Worm (Caenorhabditis elegans) whole organism, L4 larva: ENCODE results near the gene clec-216.

Experiments used
- F26F4.8 ChIP-seq: fragments of 200-800 bp; sonication (Bioruptor generic); conservative IDR thresholded peaks from 2 replicates; pipeline ENCODE4 v1.3.6; 2022; ENCODE audit warnings: missing genetic modification characterization, missing compliant biosample characterization
- T26A8.4 ChIP-seq: fragments of 200-800 bp; sonication (Bioruptor generic); IDR thresholded peaks from 2 replicates; pipeline ENCODE4 v1.3.6; 2022; ENCODE audit warnings: missing genetic modification characterization, missing compliant biosample characterization
- Y105C5A.15 ChIP-seq: fragments of 200-800 bp; sonication (Bioruptor generic); IDR thresholded peaks from 2 replicates; pipeline ENCODE4 v1.3.6; 2022; ENCODE audit warnings: missing genetic modification characterization, missing compliant biosample characterization
- Y5F2A.4 ChIP-seq: fragments of 200-800 bp; sonication (Bioruptor generic); optimal IDR thresholded peaks from 2 replicates; lab custom pipeline; 2018; ENCODE audit warnings: mild to moderate bottlenecking, missing genetic modification characterization, missing compliant biosample characterization
- aha-1 ChIP-seq: fragments of 150-350 bp; peaks from one replicate; lab custom pipeline; 2014; ENCODE audit warnings: missing biosample characterization, missing genetic modification characterization
- ama-1 ChIP-seq: fragments of 150-350 bp; optimal IDR thresholded peaks from 2 replicates; lab custom pipeline; 2014; ENCODE audit warnings: inconsistent platforms, mixed read lengths
- arid-1 ChIP-seq: fragments of 200-800 bp; sonication (Bioruptor generic); conservative IDR thresholded peaks from 2 replicates; pipeline ENCODE4 v1.3.6; 2022; ENCODE audit warnings: missing genetic modification reagents, missing genetic modification characterization, missing compliant biosample characterization
- ceh-20 ChIP-seq: fragments of 200-800 bp; sonication (Bioruptor generic); IDR thresholded peaks from 2 replicates; pipeline ENCODE4 v1.3.6; 2022; ENCODE audit warnings: missing genetic modification reagents, missing genetic modification characterization, missing compliant biosample characterization
- ceh-32 ChIP-seq: sonication (generic microtip); optimal IDR thresholded peaks from 2 replicates; lab custom pipeline; 2016; ENCODE audit warnings: mild to moderate bottlenecking, missing genetic modification characterization, missing compliant biosample characterization; ENCODE audit not compliant: poor library complexity
- ceh-44 ChIP-seq: fragments of 200-800 bp; sonication (Bioruptor generic); IDR thresholded peaks from 2 replicates; pipeline ENCODE4 v1.3.6; 2022; ENCODE audit warnings: missing genetic modification reagents, missing genetic modification characterization, missing compliant biosample characterization
- ces-1 ChIP-seq: fragments of 150-350 bp; sonication (generic microtip); optimal IDR thresholded peaks from 4 replicates; lab custom pipeline; 2014; ENCODE audit warnings: missing biosample characterization, missing genetic modification reagents, missing genetic modification characterization
- daf-16 ChIP-seq, 3 experiments: sonication (generic microtip); optimal IDR thresholded peaks; 2 replicates each; lab custom pipeline; 2016 to 2017; ENCODE audit warnings: missing genetic modification characterization in 3 of 3, missing genetic modification reagents in 3 of 3, mild to moderate bottlenecking in 2 of 3, missing compliant biosample characterization in 2 of 3, missing biosample characterization in 1 of 3, moderate library complexity in 1 of 3
- dmd-6 ChIP-seq: fragments of 200-800 bp; sonication (Bioruptor generic); IDR thresholded peaks from 2 replicates; pipeline ENCODE4 v1.3.6; 2022; ENCODE audit warnings: missing genetic modification reagents, missing genetic modification characterization, missing compliant biosample characterization
- dmd-8 ChIP-seq: fragments of 200-800 bp; sonication (Bioruptor generic); IDR thresholded peaks from 2 replicates; pipeline ENCODE4 v1.3.6; 2022; ENCODE audit warnings: missing genetic modification characterization, missing compliant biosample characterization
- dmd-9 ChIP-seq: fragments of 200-800 bp; sonication (Bioruptor generic); IDR thresholded peaks from 2 replicates; pipeline ENCODE4 v1.3.6; 2022; ENCODE audit warnings: missing genetic modification reagents, missing genetic modification characterization, missing compliant biosample characterization
- dpl-1 ChIP-seq: fragments of 150-350 bp; optimal IDR thresholded peaks from 2 replicates; lab custom pipeline; 2014; ENCODE audit warnings: missing biosample characterization, missing genetic modification reagents, missing genetic modification characterization
- duxl-1 ChIP-seq: sonication (generic microtip); optimal IDR thresholded peaks from 2 replicates; lab custom pipeline; 2016; ENCODE audit warnings: mild to moderate bottlenecking, missing genetic modification characterization, moderate library complexity, missing compliant biosample characterization; ENCODE audit not compliant: poor library complexity
- fkh-10 ChIP-seq: fragments of 150-350 bp; optimal IDR thresholded peaks from 2 replicates; lab custom pipeline; 2014; ENCODE audit warnings: missing biosample characterization, missing genetic modification reagents, missing genetic modification characterization
- gei-8 ChIP-seq: fragments of 200-800 bp; sonication (Bioruptor generic); optimal IDR thresholded peaks from 2 replicates; lab custom pipeline; 2018; ENCODE audit warnings: mild to moderate bottlenecking, missing genetic modification characterization, missing compliant biosample characterization
- hmg-1.1 ChIP-seq: fragments of 200-800 bp; sonication (Bioruptor generic); IDR thresholded peaks from 2 replicates; pipeline ENCODE4 v1.3.6; 2022; ENCODE audit warnings: missing genetic modification reagents, missing genetic modification characterization, missing compliant biosample characterization
- jun-1 ChIP-seq: fragments of 150-350 bp; optimal IDR thresholded peaks from 2 replicates; lab custom pipeline; 2014; ENCODE audit warnings: missing biosample characterization, missing genetic modification reagents, missing genetic modification characterization
- lin-15B ChIP-seq: fragments of 150-350 bp; sonication (generic microtip); optimal IDR thresholded peaks from 3 replicates; lab custom pipeline; 2014; ENCODE audit warnings: missing biosample characterization, missing genetic modification characterization
- lin-39 ChIP-seq: fragments of 150-350 bp; optimal IDR thresholded peaks from 2 replicates; lab custom pipeline; 2014; ENCODE audit warnings: missing biosample characterization, missing genetic modification reagents, missing genetic modification characterization
- madf-9 ChIP-seq: fragments of 200-800 bp; sonication (Bioruptor generic); conservative IDR thresholded peaks from 2 replicates; pipeline ENCODE4 v1.3.6; 2022; ENCODE audit warnings: missing genetic modification reagents, missing genetic modification characterization, missing compliant biosample characterization
- mep-1 ChIP-seq: fragments of 150-350 bp; sonication (generic microtip); optimal IDR thresholded peaks from 3 replicates; lab custom pipeline; 2014; ENCODE audit warnings: missing biosample characterization, missing genetic modification characterization
- mes-2 ChIP-seq: sonication (generic microtip); optimal IDR thresholded peaks from 2 replicates; lab custom pipeline; 2016; ENCODE audit warnings: missing genotype, mild to moderate bottlenecking, missing genetic modification characterization, missing compliant biosample characterization; ENCODE audit not compliant: poor library complexity, severe bottlenecking
- mxl-2 ChIP-seq: fragments of 200-800 bp; sonication (Bioruptor generic); conservative IDR thresholded peaks from 2 replicates; pipeline ENCODE4 v1.3.6; 2022; ENCODE audit warnings: missing genetic modification reagents, missing genetic modification characterization, missing compliant biosample characterization
- mxl-3 ChIP-seq: fragments of 200-800 bp; sonication (Bioruptor generic); optimal IDR thresholded peaks from 2 replicates; lab custom pipeline; 2018; ENCODE audit warnings: mild to moderate bottlenecking, missing genetic modification characterization, missing compliant biosample characterization
- nhr-10 ChIP-seq: fragments of 150-350 bp; optimal IDR thresholded peaks from 2 replicates; lab custom pipeline; 2014; ENCODE audit warnings: missing biosample characterization, missing genetic modification characterization
- nhr-11 ChIP-seq: fragments of 150-350 bp; optimal IDR thresholded peaks from 2 replicates; lab custom pipeline; 2014; ENCODE audit warnings: missing biosample characterization, missing genetic modification characterization
- nhr-111 ChIP-seq: fragments of 200-800 bp; sonication (Bioruptor generic); optimal IDR thresholded peaks from 2 replicates; lab custom pipeline; 2018; ENCODE audit warnings: mild to moderate bottlenecking, missing genetic modification characterization, missing compliant biosample characterization
- nhr-237 ChIP-seq: sonication (generic microtip); optimal IDR thresholded peaks from 2 replicates; lab custom pipeline; 2017; ENCODE audit warnings: missing biosample characterization, missing genetic modification characterization
- nhr-48 ChIP-seq: sonication (generic microtip); optimal IDR thresholded peaks from 2 replicates; lab custom pipeline; 2016; ENCODE audit warnings: mild to moderate bottlenecking, missing genetic modification characterization, missing compliant biosample characterization
- nhr-6 ChIP-seq: fragments of 150-350 bp; optimal IDR thresholded peaks from 2 replicates; lab custom pipeline; 2014; ENCODE audit warnings: missing biosample characterization, missing genetic modification characterization
- pha-4 ChIP-seq, 2 experiments: fragments of 150-350 bp in 1 of 2; fragments of 200-800 bp in 1 of 2; sonication (Bioruptor generic) in 1 of 2; IDR thresholded peaks in 1 of 2; optimal IDR thresholded peaks in 1 of 2; 2 replicates each; pipeline versions ENCODE4 v1.3.6 to Lab custom; 2014 to 2022; ENCODE audit warnings: missing genetic modification characterization in 2 of 2, missing genetic modification reagents in 2 of 2, missing biosample characterization in 1 of 2, missing compliant biosample characterization in 1 of 2
- pqm-1 ChIP-seq: sonication (generic microtip); optimal IDR thresholded peaks from 2 replicates; lab custom pipeline; 2017; ENCODE audit warnings: missing biosample characterization, missing genetic modification characterization
- saeg-2 ChIP-seq: fragments of 200-800 bp; sonication (Bioruptor generic); IDR thresholded peaks from 2 replicates; pipeline ENCODE4 v1.3.6; 2022; ENCODE audit warnings: missing genetic modification reagents, missing genetic modification characterization, missing compliant biosample characterization
- sdz-12 ChIP-seq: fragments of 200-800 bp; sonication (Bioruptor generic); optimal IDR thresholded peaks from 2 replicates; lab custom pipeline; 2018; ENCODE audit warnings: mild to moderate bottlenecking, missing genetic modification characterization, missing compliant biosample characterization
- snpc-1.2 ChIP-seq: fragments of 200-800 bp; sonication (Bioruptor generic); IDR thresholded peaks from 2 replicates; pipeline ENCODE4 v1.3.6; 2022; ENCODE audit warnings: missing genetic modification reagents, missing genetic modification characterization, missing compliant biosample characterization
- tra-1 ChIP-seq: fragments of 200-800 bp; sonication (Bioruptor generic); IDR thresholded peaks from 2 replicates; pipeline ENCODE4 v1.3.6; 2022; ENCODE audit warnings: missing genetic modification reagents, missing genetic modification characterization, missing compliant biosample characterization
- unc-39 ChIP-seq: sonication (generic microtip); optimal IDR thresholded peaks from 2 replicates; lab custom pipeline; 2017; ENCODE audit warnings: missing biosample characterization, missing genetic modification characterization
- unc-62 ChIP-seq, 3 experiments: fragments of 150-350 bp in 1 of 3; sonication (generic microtip); optimal IDR thresholded peaks in 2 of 3; peaks in 1 of 3; 1 replicate in 1 of 3; 2 replicates in 2 of 3; lab custom pipeline; 2014 to 2017; ENCODE audit warnings: missing biosample characterization in 3 of 3, missing genetic modification characterization in 3 of 3, missing genetic modification reagents in 3 of 3, missing genotype in 1 of 3
- zag-1 ChIP-seq: fragments of 150-350 bp; optimal IDR thresholded peaks from 2 replicates; lab custom pipeline; 2014; ENCODE audit warnings: missing biosample characterization, missing genetic modification characterization
- zfp-3 ChIP-seq: fragments of 200-800 bp; sonication (Bioruptor generic); conservative IDR thresholded peaks from 2 replicates; pipeline ENCODE4 v1.3.6; 2022; ENCODE audit warnings: missing genetic modification reagents, missing genetic modification characterization, missing compliant biosample characterization
- zip-2 ChIP-seq: fragments of 150-350 bp; optimal IDR thresholded peaks from 2 replicates; lab custom pipeline; 2014; ENCODE audit warnings: missing biosample characterization, missing genetic modification characterization

The clec-216 gene

DNA sequence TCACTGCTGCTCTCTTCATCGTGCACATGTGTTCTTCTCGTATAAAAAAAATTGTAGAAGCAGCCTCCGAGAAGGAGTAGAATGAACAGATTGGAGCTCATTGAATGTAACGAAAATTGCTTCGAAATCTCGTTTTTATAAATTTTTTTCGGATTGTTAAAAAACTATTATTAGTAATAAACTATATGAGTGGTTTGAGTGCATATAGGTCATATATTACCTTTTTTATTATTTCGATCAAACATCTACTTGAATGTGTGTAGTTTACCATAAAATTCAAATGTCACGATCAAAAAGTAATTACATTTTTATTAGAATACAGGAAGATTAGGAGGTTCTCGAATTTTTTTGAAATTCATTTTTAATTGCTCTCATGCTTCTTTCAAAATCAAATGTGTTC, at the start of gene clec-216:
Gene clec-216, minus strand, starts transcription at position 101 of the 400 bp plus-strand sequence.
- no peak for TF ChIP-seq tra-1
- TF ChIP-seq snpc-1.2 (GFP tag; lab: Robert Waterston, UW): no peak
- TF ChIP-seq gei-8 (GFP tag; lab: Kevin White, UChicago): no peak
- TF ChIP-seq F26F4.8 (GFP tag; lab: Robert Waterston, UW): no peak
- TF ChIP-seq dmd-8: no peak
- TF ChIP-seq jun-1 (tag; lab: Kevin White, UChicago): no peak
- TF ChIP-seq unc-39 (tag; lab: Kevin White, UChicago): no peak
- TF ChIP-seq sdz-12 (GFP tag; lab: Kevin White, UChicago): no peak

DNA sequence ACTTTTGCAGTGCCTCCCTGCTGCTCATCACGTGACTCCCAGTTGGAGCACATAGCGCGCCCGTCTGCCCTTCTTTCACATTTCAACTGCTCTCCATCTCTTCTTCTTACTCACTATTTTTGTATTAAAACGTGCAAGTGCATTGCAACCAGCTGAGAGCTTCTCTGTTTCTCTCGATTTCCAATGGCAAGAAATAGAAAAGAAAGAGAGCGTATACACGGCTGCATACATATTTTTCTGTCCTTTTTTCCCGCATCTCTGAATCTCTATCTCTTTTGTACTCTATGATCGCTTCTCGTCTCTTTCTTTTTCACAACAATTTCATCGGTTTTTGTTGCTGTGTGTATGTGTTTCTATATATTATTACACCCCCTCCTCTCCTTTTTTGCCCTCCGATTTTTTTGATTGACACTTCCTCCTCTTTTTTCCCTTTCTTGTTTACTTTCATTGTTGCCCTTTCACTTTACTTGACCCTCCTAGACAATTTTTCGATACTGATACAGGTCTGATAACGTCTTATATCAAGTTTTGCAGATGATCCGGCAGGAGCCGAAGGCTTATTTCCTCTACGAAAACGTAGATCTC, 48.3 kb upstream of the clec-216 start, which contains the start of gene Y97E10AR.1:
Gene Y97E10AR.1, plus strand, starts transcription at position 535 of the 585 bp plus-strand sequence.
- TF ChIP-seq pqm-1 (peak; percentile 63), nhr-10 (tag; lab: Kevin White, UChicago) (no peak), nhr-6 (tag; lab: Kevin White, UChicago) (no peak), zfp-3 (GFP tag; lab: Robert Waterston, UW) (no peak), ama-1 (no peak), snpc-1.2 (GFP tag; lab: Robert Waterston, UW) (no peak), mep-1 (peak; percentile 84), gei-8 (GFP tag; lab: Kevin White, UChicago) (peak; percentile 86), fkh-10 (peak; percentile 39), daf-16 (GFP tag; optimal IDR thresholded peaks at IDR 0.05; lab: Kevin White, UChicago) (peak in 1 of 2 experiments; percentile 75), daf-16 (tag; optimal IDR thresholded peaks at IDR 0.05; lab: Kevin White, UChicago) (peak; percentile 87), mes-2 (tag; lab: Kevin White, UChicago) (peak; percentile 42), mxl-2 (GFP tag; lab: Robert Waterston, UW) (0 out of 2 replicates have a peak, but pooled peaks have one; percentile 42), dpl-1 (GFP tag; lab: Kevin White, UChicago) (peak; percentile 39), ceh-20 (no peak), sdz-12 (GFP tag; lab: Kevin White, UChicago) (no peak), hmg-1.1 (GFP tag; lab: Robert Waterston, UW) (peak; percentile 85), T26A8.4 (GFP tag; lab: Robert Waterston, UW) (0 out of 2 replicates have a peak, but pooled peaks have one; percentile 39), unc-39 (tag; lab: Kevin White, UChicago) (no peak), saeg-2 (GFP tag; lab: Robert Waterston, UW) (0 out of 2 replicates have a peak, but pooled peaks have one; percentile 15), Y105C5A.15 (GFP tag; lab: Robert Waterston, UW) (no peak), dmd-6 (GFP tag; lab: Robert Waterston, UW) (peak; percentile 94), lin-39 (tag; lab: Kevin White, UChicago) (no peak), aha-1 (tag; lab: Kevin White, UChicago) (peak; percentile 99), arid-1 (GFP tag; lab: Robert Waterston, UW) (no peak), nhr-48 (tag; lab: Kevin White, UChicago) (peak; percentile 86), ces-1 (no peak), jun-1 (tag; lab: Kevin White, UChicago) (peak; percentile 46), duxl-1 (tag; lab: Kevin White, UChicago) (no peak), Y5F2A.4 (GFP tag; lab: Kevin White, UChicago) (no peak), zip-2 (no peak), F26F4.8 (GFP tag; lab: Robert Waterston, UW) (no peak), madf-9 (GFP tag; lab: Robert Waterston, UW) (peak; percentile 40; the same call in 1 of the 2 replicates), pha-4 (GFP tag; IDR thresholded peaks at IDR 0.05; lab: Robert Waterston, UW) (peak; percentile 56; the same call in 1 of the 2 replicates), pha-4 (tag; optimal IDR thresholded peaks at IDR 0.05; lab: Kevin White, UChicago) (peak; percentile 39), mxl-3 (GFP tag; lab: Kevin White, UChicago) (peak; percentile 75), unc-62 (GFP tag; optimal IDR thresholded peaks at IDR 0.05 in 1 of 2; lab: Kevin White, UChicago) (peak in 1 of 2 experiments; percentile 99), unc-62 (tag; optimal IDR thresholded peaks at IDR 0.05; lab: Kevin White, UChicago) (peak; percentile 37), ceh-32 (tag; lab: Kevin White, UChicago) (no peak), nhr-11 (tag; lab: Kevin White, UChicago) (peak; percentile 58), lin-15B (tag; lab: Kevin White, UChicago) (no peak), nhr-237 (tag; lab: Kevin White, UChicago) (no peak), dmd-9 (GFP tag; lab: Robert Waterston, UW) (no peak), zag-1 (tag; lab: Kevin White, UChicago) (no peak), nhr-111 (GFP tag; lab: Kevin White, UChicago) (no peak), ceh-44 (GFP tag; lab: Robert Waterston, UW) (no peak)
